Fruit fly (Drosophila melanogaster): ENCODE data around the gene schuy.
A peak's percentile ranks its signal among the peaks of the same experiment; 100 is the strongest.

The schuy gene

dm6 chr3L:20006269-20007265 lies 20.7 kb downstream of the schuy start (continued):
- TF ChIP-seq mld (GFP tag; IDR thresholded peaks at IDR 0.05; ENCODE audit: partially characterized antibody) = peak; percentile 99
- TF ChIP-seq CG12299 (tag; optimal IDR thresholded peaks at IDR 0.05) = no peak
- peak; percentile 42 for TF ChIP-seq CG6813 (GFP tag; optimal IDR thresholded peaks at IDR 0.05)
- TF ChIP-seq shn (GFP tag; optimal IDR thresholded peaks at IDR 0.05) = no peak
- no peak for TF ChIP-seq tx (GFP tag; optimal IDR thresholded peaks at IDR 0.05)
- TF ChIP-seq corto (GFP tag; optimal IDR thresholded peaks at IDR 0.05) = no peak
- no peak for TF ChIP-seq CG34376 (GFP tag; optimal IDR thresholded peaks at IDR 0.05)
- no peak for TF ChIP-seq nerfin-1 (tag; optimal IDR thresholded peaks at IDR 0.05)
- no peak for TF ChIP-seq CG11398 (GFP tag; optimal IDR thresholded peaks at IDR 0.05)
- TF ChIP-seq p53 (GFP tag; optimal IDR thresholded peaks at IDR 0.05) = no peak
- TF ChIP-seq CG4730 (GFP tag; IDR thresholded peaks at IDR 0.05) = no peak
- no peak for TF ChIP-seq Kr (GFP tag; optimal IDR thresholded peaks at IDR 0.05)
- no peak for TF ChIP-seq ham (GFP tag; IDR thresholded peaks at IDR 0.05)
- no peak for TF ChIP-seq cas (GFP tag; IDR thresholded peaks at IDR 0.05)
- no peak for TF ChIP-seq CG10543 (GFP tag; optimal IDR thresholded peaks at IDR 0.05)
- TF ChIP-seq CG13123 (GFP tag; optimal IDR thresholded peaks at IDR 0.05) = no peak
- TF ChIP-seq GATAe (GFP tag; conservative IDR thresholded peaks at IDR 0.05) = no peak
- TF ChIP-seq scrt (GFP tag; optimal IDR thresholded peaks at IDR 0.05) = no peak
- no peak for TF ChIP-seq slp2 (GFP tag; optimal IDR thresholded peaks at IDR 0.05)
- no peak for TF ChIP-seq Optix (GFP tag; IDR thresholded peaks at IDR 0.05)
- no peak for TF ChIP-seq ro (GFP tag; IDR thresholded peaks at IDR 0.05)
- TF ChIP-seq CG2129 (GFP tag; IDR thresholded peaks at IDR 0.05; ENCODE audit: partially characterized antibody) = peak; percentile 76
- peak; percentile 24 for TF ChIP-seq zen (tag; optimal IDR thresholded peaks at IDR 0.05)
- no peak for TF ChIP-seq MTF-1 (GFP tag; optimal IDR thresholded peaks at IDR 0.05; ENCODE audit: borderline replicate concordance)
- peak; percentile 91 for TF ChIP-seq CG13287 (GFP tag; IDR thresholded peaks at IDR 0.05; ENCODE audit: partially characterized antibody)
- no peak for TF ChIP-seq CG14710 (tag; optimal IDR thresholded peaks at IDR 0.05)
- TF ChIP-seq HmgZ (tag; optimal IDR thresholded peaks at IDR 0.05) = no peak
- peak; percentile 32; the same call in 1 of the 2 replicates for TF ChIP-seq chm (GFP tag; IDR thresholded peaks at IDR 0.05)
- TF ChIP-seq chif (GFP tag; optimal IDR thresholded peaks at IDR 0.05) = no peak
- TF ChIP-seq fu2 (GFP tag; optimal IDR thresholded peaks at IDR 0.05) = no peak
- TF ChIP-seq Pdp1 (GFP tag; optimal IDR thresholded peaks at IDR 0.05) = peak in 1 of 2 experiments; percentile 42
- TF ChIP-seq Mad (GFP tag; optimal IDR thresholded peaks at IDR 0.05) = no peak
- TF ChIP-seq org-1 (GFP tag; optimal IDR thresholded peaks at IDR 0.05) = no peak
- 0 out of 3 replicates have a peak, but pooled peaks have one; percentile 28 for TF ChIP-seq ken (GFP tag; IDR thresholded peaks at IDR 0.05)
- peak; percentile 37 for TF ChIP-seq CG33557 (GFP tag; optimal IDR thresholded peaks at IDR 0.05)
- TF ChIP-seq sim (GFP tag; IDR thresholded peaks at IDR 0.05) = no peak
- no peak for TF ChIP-seq CG10654 (GFP tag; optimal IDR thresholded peaks at IDR 0.05)
- TF ChIP-seq exex (tag; optimal IDR thresholded peaks at IDR 0.05) = no peak
- no peak for TF ChIP-seq CG31441 (GFP tag; IDR thresholded peaks at IDR 0.05)
- TF ChIP-seq Dfd (GFP tag; optimal IDR thresholded peaks at IDR 0.05) = no peak
- no peak for TF ChIP-seq dpn (GFP tag; optimal IDR thresholded peaks at IDR 0.05)
- TF ChIP-seq bcd (GFP tag; optimal IDR thresholded peaks at IDR 0.05) = no peak
- TF ChIP-seq eyg (GFP tag; optimal IDR thresholded peaks at IDR 0.05) = no peak
- no peak for TF ChIP-seq sc (optimal IDR thresholded peaks at IDR 0.05)
- TF ChIP-seq sc (GFP tag; optimal IDR thresholded peaks at IDR 0.05) = no peak
- TF ChIP-seq HLH4C (GFP tag; IDR thresholded peaks at IDR 0.05; ENCODE audit: partially characterized antibody) = peak; percentile 100
- no peak for TF ChIP-seq CG17802 (tag; optimal IDR thresholded peaks at IDR 0.05)
- peak; percentile 75 for TF ChIP-seq Med (GFP tag)
- no peak for TF ChIP-seq Lpt (GFP tag; optimal IDR thresholded peaks at IDR 0.05)

Data from whole organism, embryonic.